Fruit fly (Drosophila melanogaster) S2 (cell line): ENCODE data around the gene CG16775.

ENCODE experiments used
- CG8478 ChIP-seq: fragments of >200 bp; optimal IDR thresholded peaks from 2 replicates; lab custom pipeline; 2018
- CTCF ChIP-seq, 2 experiments: fragments of >200 bp; optimal IDR thresholded peaks; 2 replicates each; lab custom pipeline; 2018

DNA sequence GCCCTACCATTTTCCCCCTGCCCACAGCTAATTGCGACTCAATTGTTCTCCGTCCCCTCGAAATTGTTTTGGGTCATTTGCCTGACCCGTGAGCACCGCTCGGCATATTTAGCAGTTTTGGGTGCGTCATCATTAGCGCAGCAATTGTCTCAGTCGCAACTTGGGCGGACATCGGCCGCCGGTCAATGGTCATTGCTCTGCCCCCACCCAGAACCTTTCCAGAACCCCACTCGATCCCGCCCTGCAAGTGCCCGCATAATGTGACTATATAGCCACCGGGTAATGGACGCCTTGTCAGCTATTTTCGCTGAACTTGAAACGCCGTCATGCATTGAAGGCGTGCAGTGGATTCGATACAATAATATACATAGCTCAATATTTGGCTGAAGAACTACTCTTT is 46.6 kb upstream of the CG16775 start:
- TF ChIP-seq CG8478 (lab: Kevin White, UChicago), result no peak
- TF ChIP-seq CTCF (optimal IDR thresholded peaks at IDR 0.05; lab: Kevin White, UChicago), result no peak
